Worm (Caenorhabditis elegans) whole organism, L1 larva: ENCODE measurements around the gene clec-186.

Source experiments
- C04F5.9 ChIP-seq: sonication (generic microtip); optimal IDR thresholded peaks from 2 replicates; lab custom pipeline; 2016; ENCODE audit warnings: missing genetic modification characterization, missing compliant biosample characterization
- ceh-82 ChIP-seq, 3 experiments: fragments of 150-350 bp in 1 of 3; sonication (generic microtip) in 2 of 3; optimal IDR thresholded peaks; 2 replicates each; lab custom pipeline; 2014 to 2017; ENCODE audit warnings: missing biosample characterization in 3 of 3, missing genetic modification characterization in 3 of 3
- ces-1 ChIP-seq: fragments of 150-350 bp; optimal IDR thresholded peaks from 2 replicates; lab custom pipeline; 2014; ENCODE audit warnings: missing biosample characterization, missing genetic modification reagents, missing genetic modification characterization
- ets-5 ChIP-seq: fragments of 200-800 bp; sonication (Bioruptor generic); IDR thresholded peaks from 2 replicates; pipeline ENCODE4 v1.3.6; 2022; ENCODE audit warnings: missing genetic modification characterization, missing compliant biosample characterization
- fkh-10 ChIP-seq: sonication (generic microtip); optimal IDR thresholded peaks from 2 replicates; lab custom pipeline; 2017; ENCODE audit warnings: missing biosample characterization, missing genetic modification reagents, missing genetic modification characterization
- lin-39 ChIP-seq: fragments of 150-350 bp; optimal IDR thresholded peaks from 2 replicates; lab custom pipeline; 2014; ENCODE audit warnings: missing biosample characterization, missing genetic modification reagents, missing genetic modification characterization
- mdl-1 ChIP-seq, 2 experiments: fragments of 150-350 bp; optimal IDR thresholded peaks; 2 replicates each; lab custom pipeline; 2014 to 2017; ENCODE audit warnings: missing biosample characterization in 2 of 2, missing genetic modification characterization in 2 of 2, inconsistent platforms in 1 of 2
- nhr-71 ChIP-seq: sonication (generic microtip); optimal IDR thresholded peaks from 2 replicates; lab custom pipeline; 2016; ENCODE audit warnings: mild to moderate bottlenecking, missing genetic modification characterization, moderate library complexity, missing compliant biosample characterization
- nhr-84 ChIP-seq: sonication (generic microtip); optimal IDR thresholded peaks from 2 replicates; lab custom pipeline; 2017; ENCODE audit warnings: missing biosample characterization, missing genetic modification characterization
- rnt-1 ChIP-seq: sonication (generic microtip); optimal IDR thresholded peaks from 2 replicates; lab custom pipeline; 2016; ENCODE audit warnings: mild to moderate bottlenecking, missing genetic modification characterization, moderate library complexity, missing compliant biosample characterization
- unc-62 ChIP-seq: fragments of 150-350 bp; optimal IDR thresholded peaks from 2 replicates; lab custom pipeline; 2014; ENCODE audit warnings: missing biosample characterization, missing genetic modification reagents, missing genetic modification characterization
- zag-1 ChIP-seq: fragments of 150-350 bp; optimal IDR thresholded peaks from 2 replicates; lab custom pipeline; 2014; ENCODE audit warnings: missing biosample characterization, missing genetic modification characterization
- ztf-11 ChIP-seq, 2 experiments: sonication (generic microtip); optimal IDR thresholded peaks; 2 replicates each; lab custom pipeline; 2016 to 2017; ENCODE audit warnings: missing genetic modification characterization in 2 of 2, missing biosample characterization in 1 of 2, missing compliant biosample characterization in 1 of 2

DNA sequence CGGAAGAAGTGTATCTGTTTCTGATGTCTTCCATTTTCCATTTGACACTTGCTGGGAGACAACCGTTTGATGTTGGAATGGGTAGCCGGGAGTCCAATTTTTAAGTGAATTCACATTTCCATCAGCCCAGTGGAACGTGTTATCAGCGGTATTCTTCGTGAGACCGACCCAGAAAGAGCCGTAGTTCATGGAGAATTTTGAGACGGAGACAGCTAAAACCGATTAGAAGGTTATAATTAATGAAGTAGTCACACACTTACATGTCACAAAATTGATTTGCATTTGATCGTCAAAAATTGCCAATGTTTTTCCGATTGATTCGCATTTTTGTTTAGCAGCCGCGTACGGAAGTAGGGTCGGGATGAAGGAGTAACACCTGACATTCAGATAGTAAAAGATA, 3.5 kb downstream of the clec-186 start:
- TF ChIP-seq lin-39 (tag; lab: Kevin White, UChicago) (no peak), ces-1 (no peak), nhr-71 (tag; lab: Kevin White, UChicago) (no peak), rnt-1 (tag; lab: Kevin White, UChicago) (no peak), nhr-84 (tag; lab: Kevin White, UChicago) (no peak), ceh-82 (tag; optimal IDR thresholded peaks at IDR 0.05; lab: Kevin White, UChicago) (no peak), mdl-1 (tag; optimal IDR thresholded peaks at IDR 0.05; lab: Kevin White, UChicago) (no peak), C04F5.9 (tag; lab: Kevin White, UChicago) (no peak), unc-62 (GFP tag; lab: Kevin White, UChicago) (no peak), ets-5 (GFP tag; lab: Robert Waterston, UW) (no peak), fkh-10 (no peak), ztf-11 (tag; optimal IDR thresholded peaks at IDR 0.05; lab: Kevin White, UChicago) (no peak), zag-1 (tag; lab: Kevin White, UChicago) (no peak)
